Fruit fly (Drosophila melanogaster) whole organism, embryonic: ENCODE data around the gene CG34253.

Experiments
- CG10654 ChIP-seq: fragments of 200-800 bp; sonication (Bioruptor generic); optimal IDR thresholded peaks from 2 replicates; lab custom pipeline; 2016; ENCODE audit warnings: missing biosample characterization, missing genetic modification characterization
- CG1603 ChIP-seq: fragments of 200-800 bp; sonication (Bioruptor generic); optimal IDR thresholded peaks from 2 replicates; lab custom pipeline; 2019; ENCODE audit warnings: missing biosample characterization, mild to moderate bottlenecking, missing genetic modification characterization, moderate library complexity
- CG8281 ChIP-seq: fragments of 200-800 bp; sonication (Bioruptor generic); optimal IDR thresholded peaks from 2 replicates; lab custom pipeline; 2018; ENCODE audit warnings: missing biosample characterization, mild to moderate bottlenecking, missing genetic modification characterization, moderate library complexity
- CG8944 ChIP-seq: fragments of 200-800 bp; sonication (Bioruptor generic); optimal IDR thresholded peaks from 3 replicates; lab custom pipeline; 2016; ENCODE audit warnings: missing biosample characterization, missing genetic modification characterization
- CoRest ChIP-seq: fragments of 200-800 bp; sonication (Bioruptor generic); optimal IDR thresholded peaks from 3 replicates; lab custom pipeline; 2018; ENCODE audit warnings: missing biosample characterization, mild to moderate bottlenecking, missing genetic modification characterization, moderate library complexity
- Dfd ChIP-seq, 2 experiments: fragments of >200 bp; optimal IDR thresholded peaks; 2 replicates each; lab custom pipeline; 2017; ENCODE audit warnings: missing biosample characterization in 2 of 2, missing genetic modification characterization in 2 of 2
- Hr78 ChIP-seq, 2 experiments: fragments of 200-800 bp in 1 of 2; fragments of >200 bp in 1 of 2; sonication (Bioruptor generic) in 1 of 2; optimal IDR thresholded peaks; 2 replicates each; lab custom pipeline; 2017 to 2019; ENCODE audit warnings: missing biosample characterization in 2 of 2, missing genetic modification characterization in 2 of 2, mild to moderate bottlenecking in 1 of 2, moderate library complexity in 1 of 2
- Max ChIP-seq: fragments of 200-800 bp; sonication (Bioruptor generic); optimal IDR thresholded peaks from 2 replicates; lab custom pipeline; 2016; ENCODE audit warnings: missing biosample characterization, mild to moderate bottlenecking, missing genetic modification characterization
- NfI ChIP-seq: fragments of 200-800 bp; sonication (Bioruptor generic); optimal IDR thresholded peaks from 3 replicates; lab custom pipeline; 2018; ENCODE audit warnings: missing biosample characterization, mild to moderate bottlenecking, missing genetic modification characterization, moderate library complexity
- h ChIP-seq: fragments of >200 bp; optimal IDR thresholded peaks from 2 replicates; lab custom pipeline; 2017
- otp ChIP-seq: fragments of 200-800 bp; sonication (Bioruptor generic); IDR thresholded peaks from 3 replicates; pipeline ENCODE4, ENCODE4 v1.3.6; 2022; ENCODE audit warnings: missing biosample characterization, missing genetic modification characterization
- pzg ChIP-seq: fragments of 200-800 bp; sonication (Bioruptor generic); optimal IDR thresholded peaks from 3 replicates; lab custom pipeline; 2018; ENCODE audit warnings: missing biosample characterization, mild to moderate bottlenecking, missing genetic modification characterization, moderate library complexity

DNA sequence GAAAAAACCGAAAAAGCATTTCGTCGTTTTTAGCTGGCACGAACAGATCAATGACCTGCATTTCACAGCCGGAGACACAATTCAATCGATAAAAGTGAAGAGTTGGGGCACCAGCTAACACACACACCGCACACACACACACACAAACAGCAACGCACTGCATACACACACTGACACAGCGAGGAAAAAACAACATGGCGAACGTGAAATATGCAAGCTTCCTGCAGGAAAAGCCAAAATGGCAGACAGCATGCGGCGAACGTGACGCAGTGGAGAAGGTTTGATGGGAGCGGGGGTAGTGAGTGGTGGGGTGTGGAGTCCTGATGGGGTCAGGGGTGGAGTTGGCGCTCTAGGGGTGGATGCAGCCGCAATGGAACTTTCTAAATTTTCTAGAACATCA, 3.1 kb downstream of the CG34253 start:
- TF ChIP-seq Max (no peak), otp (no peak), CG8944 (no peak), Dfd (GFP tag; optimal IDR thresholded peaks at IDR 0.05; lab: Kevin White, UChicago) (peak in 1 of 2 experiments; percentile 64), CoRest (tag; lab: Kevin White, UChicago) (no peak), h (lab: Kevin White, UChicago) (no peak), pzg (GFP tag; lab: Kevin White, UChicago) (no peak), NfI (GFP tag; lab: Kevin White, UChicago) (no peak), CG10654 (GFP tag; lab: Kevin White, UChicago) (no peak), CG8281 (tag; lab: Kevin White, UChicago) (no peak), Hr78 (GFP tag; optimal IDR thresholded peaks at IDR 0.05; lab: Kevin White, UChicago) (no peak), CG1603 (tag; lab: Kevin White, UChicago) (no peak)
